Fruit fly (Drosophila melanogaster): ENCODE results near the gene Set8.

Gene Set8

DNA sequence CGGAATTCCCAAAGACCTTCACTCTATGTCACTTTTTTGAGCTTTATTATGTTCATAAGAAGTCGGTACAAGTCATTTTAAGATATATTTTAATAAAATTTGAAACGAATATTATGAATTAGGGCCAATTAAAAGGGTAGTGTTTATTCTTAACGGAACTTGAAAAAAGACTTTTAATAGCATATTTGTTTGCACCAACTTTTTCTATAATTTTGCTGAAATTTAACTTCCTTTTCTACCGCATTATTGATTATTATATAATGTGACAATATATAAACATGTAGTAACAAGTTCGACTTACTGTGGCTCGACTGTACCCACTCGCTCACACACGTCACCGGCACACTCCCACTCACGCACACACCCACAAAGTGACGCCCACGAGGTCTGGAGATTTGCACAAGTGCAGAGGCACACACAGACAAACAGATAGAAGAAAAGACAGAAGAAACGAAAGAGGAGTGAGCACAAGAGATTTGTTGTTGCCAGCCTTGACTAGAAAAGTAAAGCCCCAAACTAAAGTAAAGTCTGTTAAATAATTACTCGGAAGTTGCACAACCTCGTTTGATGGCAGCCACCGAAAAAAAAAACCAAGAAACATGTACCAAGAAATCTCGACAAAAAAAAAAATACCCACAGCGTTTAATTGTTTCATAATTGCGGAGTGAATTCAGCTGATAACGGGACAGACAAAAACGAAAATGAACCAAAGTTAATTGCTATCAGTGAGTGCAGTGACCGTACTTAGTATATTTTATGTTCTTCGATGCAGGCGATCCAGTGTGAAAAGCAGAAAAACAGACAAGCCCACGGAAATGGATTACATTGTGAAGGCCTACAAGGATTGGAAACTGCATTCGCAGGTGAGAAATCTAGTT is 25.6 kb upstream of the Set8 start (continued):
- TF ChIP-seq Fer1 (GFP tag; optimal IDR thresholded peaks at IDR 0.05) (peak; percentile 61), jigr1 (GFP tag; IDR thresholded peaks at IDR 0.05) (no peak), stc (GFP tag; IDR thresholded peaks at IDR 0.05) (no peak), slbo (GFP tag; IDR thresholded peaks at IDR 0.05) (peak; percentile 29; the same call in 1 of the 2 replicates), CG7556 (GFP tag; optimal IDR thresholded peaks at IDR 0.05) (peak; percentile 28), dmrt11E (tag; optimal IDR thresholded peaks at IDR 0.05) (no peak), CG4707 (GFP tag; optimal IDR thresholded peaks at IDR 0.05) (no peak), CG9797 (GFP tag; optimal IDR thresholded peaks at IDR 0.05) (no peak), zfh2 (GFP tag; optimal IDR thresholded peaks at IDR 0.05) (no peak), CrebB (tag; optimal IDR thresholded peaks at IDR 0.05) (no peak), ewg (GFP tag; optimal IDR thresholded peaks at IDR 0.05) (no peak), CG3407 (GFP tag; optimal IDR thresholded peaks at IDR 0.05) (no peak), odd (GFP tag; optimal IDR thresholded peaks at IDR 0.05) (peak; percentile 4), ftz-f1 (GFP tag; optimal IDR thresholded peaks at IDR 0.05) (no peak), CG10654 (GFP tag; optimal IDR thresholded peaks at IDR 0.05) (no peak), CG33557 (GFP tag; optimal IDR thresholded peaks at IDR 0.05) (no peak), psq (GFP tag; optimal IDR thresholded peaks at IDR 0.05) (no peak), CG13123 (GFP tag; optimal IDR thresholded peaks at IDR 0.05) (no peak), Atf-2 (GFP tag; optimal IDR thresholded peaks at IDR 0.05) (no peak), CG10209 (GFP tag; optimal IDR thresholded peaks at IDR 0.05) (peak; percentile 19), lab (GFP tag; optimal IDR thresholded peaks at IDR 0.05) (peak; percentile 48), ci (GFP tag; IDR thresholded peaks at IDR 0.05) (no peak), HmgZ (tag; optimal IDR thresholded peaks at IDR 0.05) (no peak), Meics (GFP tag; optimal IDR thresholded peaks at IDR 0.05) (peak; percentile 25), CG32767 (GFP tag; IDR thresholded peaks at IDR 0.05) (no peak), CG14710 (tag; optimal IDR thresholded peaks at IDR 0.05) (no peak), Dll (GFP tag; IDR thresholded peaks at IDR 0.05; ENCODE audit: partially characterized antibody) (no peak), ERR (GFP tag; optimal IDR thresholded peaks at IDR 0.05) (no peak), Jarid2 (GFP tag; optimal IDR thresholded peaks at IDR 0.05) (no peak), CG12769 (tag; optimal IDR thresholded peaks at IDR 0.05) (no peak), CG13424 (tag; optimal IDR thresholded peaks at IDR 0.05) (peak; percentile 52), br (optimal IDR thresholded peaks at IDR 0.05) (no peak), CG16815 (GFP tag; optimal IDR thresholded peaks at IDR 0.05) (no peak), chinmo (GFP tag; IDR thresholded peaks at IDR 0.05; ENCODE audit: partially characterized antibody) (0 out of 4 replicates have a peak, but pooled peaks have one; percentile 26), Nf-YA (GFP tag; IDR thresholded peaks at IDR 0.05) (no peak), tap (tag; optimal IDR thresholded peaks at IDR 0.05) (no peak), seq (GFP tag; IDR thresholded peaks at IDR 0.05) (no peak), CG18011 (GFP tag; optimal IDR thresholded peaks at IDR 0.05) (no peak), Mad (GFP tag; optimal IDR thresholded peaks at IDR 0.05) (no peak), Oaz (GFP tag; IDR thresholded peaks at IDR 0.05) (no peak), CG11247 (GFP tag; IDR thresholded peaks at IDR 0.05) (no peak), CG4854 (GFP tag; optimal IDR thresholded peaks at IDR 0.05) (no peak), inv (GFP tag; IDR thresholded peaks at IDR 0.05; ENCODE audit: partially characterized antibody) (no peak), CG6272 (GFP tag; IDR thresholded peaks at IDR 0.05) (no peak), usp (GFP tag; optimal IDR thresholded peaks at IDR 0.05) (no peak), Hmx (GFP tag; optimal IDR thresholded peaks at IDR 0.05) (no peak), sens (GFP tag) (peak; percentile 70), lov (optimal IDR thresholded peaks at IDR 0.05) (no peak), lov (GFP tag; IDR thresholded peaks at IDR 0.05) (no peak), croc (GFP tag; conservative IDR thresholded peaks at IDR 0.05) (no peak)

All from whole organism, embryonic.